Worm (Caenorhabditis elegans): ENCODE measurements around the gene Y81B9A.1.

DNA sequence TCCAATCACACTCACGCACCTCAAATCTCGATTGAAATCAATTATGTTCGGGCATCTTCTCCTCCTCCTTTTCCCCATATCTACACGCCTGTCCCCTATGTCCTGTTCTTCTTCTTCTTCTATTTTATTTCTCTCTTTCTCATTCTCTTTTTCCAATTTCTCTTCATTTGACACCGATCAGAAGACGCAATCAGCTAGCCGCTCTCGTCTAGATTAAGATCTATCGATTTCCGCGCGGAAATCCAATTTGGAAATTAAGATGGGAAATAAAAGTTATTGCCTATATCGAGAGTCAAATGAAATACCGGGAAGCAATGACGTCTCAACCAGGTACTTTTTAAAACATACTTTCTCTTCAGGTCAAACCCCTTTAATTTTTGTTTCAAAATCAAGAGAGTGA, 36.2 kb downstream of the Y81B9A.1 start:
- no peak for TF ChIP-seq ref-1 (GFP tag; conservative IDR thresholded peaks at IDR 0.05)
- TF ChIP-seq tab-1 (GFP tag; IDR thresholded peaks at IDR 0.05): no peak
- TF ChIP-seq ztf-23 (GFP tag; IDR thresholded peaks at IDR 0.05): no peak
